Fruit fly (Drosophila melanogaster) whole organism, embryonic: ENCODE data around the gene PIP82.

Experiments
- Ada2b ChIP-seq: fragments of 200-800 bp; sonication (Bioruptor generic); IDR thresholded peaks from 2 replicates; pipeline ENCODE4 v1.3.6; 2022; ENCODE audit warnings: missing biosample characterization, missing genetic modification characterization
- Antp ChIP-seq: fragments of 200-800 bp; sonication (Bioruptor generic); optimal IDR thresholded peaks from 3 replicates; lab custom pipeline; 2016; ENCODE audit warnings: missing biosample characterization, missing genetic modification characterization
- Asciz ChIP-seq: fragments of 200-800 bp; sonication (Bioruptor generic); optimal IDR thresholded peaks from 2 replicates; lab custom pipeline; 2017; ENCODE audit warnings: missing biosample characterization, mild to moderate bottlenecking, missing genetic modification characterization, missing genetic modification reagents
- CG11247 ChIP-seq: fragments of 200-800 bp; sonication (Bioruptor generic); IDR thresholded peaks from 2 replicates; pipeline ENCODE4 v1.3.6; 2022; ENCODE audit warnings: missing biosample characterization, missing genetic modification characterization
- CG13775 ChIP-seq: fragments of 200-800 bp; sonication (Bioruptor generic); optimal IDR thresholded peaks from 3 replicates; lab custom pipeline; 2017; ENCODE audit warnings: missing biosample characterization, mild to moderate bottlenecking, missing genetic modification characterization
- CG15269 ChIP-seq: fragments of 200-800 bp; sonication (Bioruptor generic); optimal IDR thresholded peaks from 2 replicates; lab custom pipeline; 2018; ENCODE audit warnings: missing biosample characterization, mild to moderate bottlenecking, missing genetic modification characterization, moderate library complexity
- CG17186 ChIP-seq: fragments of 200-800 bp; sonication (Bioruptor generic); optimal IDR thresholded peaks from 3 replicates; lab custom pipeline; 2017; ENCODE audit warnings: missing biosample characterization, missing genetic modification reagents, missing genetic modification characterization
- CG17361 ChIP-seq: fragments of 200-800 bp; sonication (Bioruptor generic); IDR thresholded peaks from 3 replicates; pipeline ENCODE4 v1.3.6; 2022; ENCODE audit warnings: missing biosample characterization, missing genetic modification characterization
- CG18599 ChIP-seq: fragments of 200-800 bp; sonication (Bioruptor generic); optimal IDR thresholded peaks from 3 replicates; lab custom pipeline; 2017; ENCODE audit warnings: missing biosample characterization, missing genetic modification characterization, mild to moderate bottlenecking, moderate library complexity, missing genetic modification reagents
- CG2199 ChIP-seq: fragments of 200-800 bp; sonication (Bioruptor generic); IDR thresholded peaks from 3 replicates; pipeline ENCODE4 v1.3.6; 2022; ENCODE audit warnings: missing biosample characterization, missing genetic modification characterization
- CG2875 ChIP-seq: fragments of 200-800 bp; sonication (Bioruptor generic); optimal IDR thresholded peaks from 2 replicates; lab custom pipeline; 2017; ENCODE audit warnings: missing biosample characterization, mild to moderate bottlenecking, missing genetic modification characterization, missing genetic modification reagents
- CG32532 ChIP-seq: fragments of 200-800 bp; sonication (Bioruptor generic); IDR thresholded peaks from 2 replicates; pipeline ENCODE4 v1.3.6; 2022; ENCODE audit warnings: missing biosample characterization, missing genetic modification characterization
- CG32772 ChIP-seq: fragments of 200-800 bp; sonication (Bioruptor generic); IDR thresholded peaks from 2 replicates; pipeline ENCODE4 v1.3.6; 2022; ENCODE audit warnings: missing biosample characterization, missing genetic modification characterization
- CG34376 ChIP-seq: fragments of 200-800 bp; sonication (Bioruptor generic); optimal IDR thresholded peaks from 2 replicates; lab custom pipeline; 2018; ENCODE audit warnings: missing biosample characterization, mild to moderate bottlenecking, missing genetic modification characterization
- CG34422 ChIP-seq: fragments of 200-800 bp; sonication (Bioruptor generic); IDR thresholded peaks from 3 replicates; pipeline ENCODE4 v1.3.6; 2022; ENCODE audit warnings: missing biosample characterization, missing genetic modification characterization
- CG4404 ChIP-seq: fragments of 200-800 bp; sonication (Bioruptor generic); IDR thresholded peaks from 2 replicates; pipeline ENCODE4 v1.3.6; 2022; ENCODE audit warnings: missing biosample characterization, missing genetic modification characterization
- CG4730 ChIP-seq: fragments of 200-800 bp; sonication (Bioruptor generic); IDR thresholded peaks from 2 replicates; pipeline ENCODE4 v1.3.6; 2022; ENCODE audit warnings: missing biosample characterization, missing genetic modification characterization
- CG4854 ChIP-seq: fragments of 200-800 bp; sonication (Bioruptor generic); optimal IDR thresholded peaks from 2 replicates; lab custom pipeline; 2016; ENCODE audit warnings: missing biosample characterization, missing genetic modification characterization, inconsistent platforms
- CG7745 ChIP-seq: fragments of 200-800 bp; sonication (Bioruptor generic); optimal IDR thresholded peaks from 2 replicates; lab custom pipeline; 2018; ENCODE audit warnings: missing biosample characterization, mild to moderate bottlenecking, missing genetic modification characterization, moderate library complexity
- CG7786 ChIP-seq: fragments of 200-800 bp; sonication (Bioruptor generic); optimal IDR thresholded peaks from 2 replicates; lab custom pipeline; 2016; ENCODE audit warnings: missing biosample characterization, missing genetic modification characterization
- Dbx ChIP-seq: fragments of 200-800 bp; sonication (Bioruptor generic); IDR thresholded peaks from 3 replicates; pipeline ENCODE4 v1.3.6; 2022; ENCODE audit warnings: missing biosample characterization, missing genetic modification characterization
- Dip3 ChIP-seq: fragments of 200-800 bp; sonication (Bioruptor generic); optimal IDR thresholded peaks from 3 replicates; lab custom pipeline; 2016; ENCODE audit warnings: missing biosample characterization, missing genetic modification characterization
- ERR ChIP-seq: fragments of 200-800 bp; sonication (Bioruptor generic); optimal IDR thresholded peaks from 2 replicates; lab custom pipeline; 2016; ENCODE audit warnings: missing biosample characterization, missing genetic modification characterization
- Fer3 ChIP-seq: fragments of 200-800 bp; sonication (Bioruptor generic); optimal IDR thresholded peaks from 2 replicates; lab custom pipeline; 2018; ENCODE audit warnings: missing biosample characterization, mild to moderate bottlenecking, missing genetic modification characterization, moderate library complexity
- HLH54F ChIP-seq: fragments of 200-800 bp; sonication (Bioruptor generic); optimal IDR thresholded peaks from 3 replicates; lab custom pipeline; 2016; ENCODE audit warnings: missing biosample characterization, missing genetic modification characterization
- Kr ChIP-seq: fragments of 200-800 bp; sonication (Bioruptor generic); optimal IDR thresholded peaks from 2 replicates; lab custom pipeline; 2017; ENCODE audit warnings: missing biosample characterization, mild to moderate bottlenecking, missing genetic modification characterization
- MBD-R2 ChIP-seq: fragments of 200-800 bp; sonication (Bioruptor generic); IDR thresholded peaks from 2 replicates; pipeline ENCODE4 v1.3.6; 2022; ENCODE audit warnings: missing biosample characterization, missing genetic modification characterization
- NC2α ChIP-seq: fragments of 200-800 bp; sonication (Bioruptor generic); optimal IDR thresholded peaks from 2 replicates; lab custom pipeline; 2016; ENCODE audit warnings: missing biosample characterization, missing genetic modification characterization
- Nf-YA ChIP-seq: fragments of 200-800 bp; sonication (Bioruptor generic); IDR thresholded peaks from 2 replicates; pipeline ENCODE4 v1.3.6; 2022; ENCODE audit warnings: missing biosample characterization, missing genetic modification characterization
- NfI ChIP-seq: fragments of 200-800 bp; sonication (Bioruptor generic); optimal IDR thresholded peaks from 3 replicates; lab custom pipeline; 2018; ENCODE audit warnings: missing biosample characterization, mild to moderate bottlenecking, missing genetic modification characterization, moderate library complexity
- Six4 ChIP-seq: fragments of 200-800 bp; sonication (Bioruptor generic); optimal IDR thresholded peaks from 2 replicates; lab custom pipeline; 2016; ENCODE audit warnings: missing biosample characterization, missing genetic modification characterization
- Sox102F ChIP-seq: fragments of 200-800 bp; sonication (Bioruptor generic); optimal IDR thresholded peaks from 2 replicates; lab custom pipeline; 2018; ENCODE audit warnings: missing biosample characterization, mild to moderate bottlenecking, missing genetic modification characterization, moderate library complexity
- TFAM ChIP-seq: fragments of 200-800 bp; sonication (Bioruptor generic); optimal IDR thresholded peaks from 2 replicates; lab custom pipeline; 2017; ENCODE audit warnings: missing biosample characterization, missing genetic modification characterization, inconsistent platforms
- Vsx1 ChIP-seq: fragments of 200-800 bp; sonication (Bioruptor generic); optimal IDR thresholded peaks from 2 replicates; lab custom pipeline; 2017; ENCODE audit warnings: missing biosample characterization, mild to moderate bottlenecking, missing genetic modification characterization, missing genetic modification reagents
- aop ChIP-seq: fragments of 200-800 bp; sonication (Bioruptor generic); IDR thresholded peaks from 2 replicates; pipeline ENCODE4 v1.3.6; 2022; ENCODE audit warnings: missing biosample characterization, missing genetic modification characterization
- az2 ChIP-seq: fragments of 200-800 bp; sonication (Bioruptor generic); optimal IDR thresholded peaks from 3 replicates; lab custom pipeline; 2016; ENCODE audit warnings: missing biosample characterization, missing genetic modification characterization
- bcd ChIP-seq: fragments of 200-800 bp; sonication (Bioruptor generic); optimal IDR thresholded peaks from 2 replicates; lab custom pipeline; 2017; ENCODE audit warnings: missing biosample characterization, mild to moderate bottlenecking, missing genetic modification characterization
- dimm ChIP-seq: fragments of 200-800 bp; sonication (Bioruptor generic); IDR thresholded peaks from 2 replicates; pipeline ENCODE4 v1.3.6; 2022; ENCODE audit warnings: missing biosample characterization, missing genetic modification characterization
- emc ChIP-seq: fragments of 200-800 bp; sonication (Bioruptor generic); optimal IDR thresholded peaks from 2 replicates; lab custom pipeline; 2016; ENCODE audit warnings: missing biosample characterization, missing genetic modification characterization
- ems ChIP-seq: fragments of 200-800 bp; sonication (Bioruptor generic); optimal IDR thresholded peaks from 3 replicates; lab custom pipeline; 2016; ENCODE audit warnings: missing biosample characterization, missing genetic modification characterization
- fd64A ChIP-seq: fragments of 200-800 bp; sonication (Bioruptor generic); optimal IDR thresholded peaks from 3 replicates; lab custom pipeline; 2018; ENCODE audit warnings: missing biosample characterization, mild to moderate bottlenecking, missing genetic modification characterization
- lov ChIP-seq, 2 experiments: fragments of 200-800 bp in 1 of 2; fragments of >200 bp in 1 of 2; sonication (Bioruptor generic) in 1 of 2; IDR thresholded peaks in 1 of 2; optimal IDR thresholded peaks in 1 of 2; 2 replicates in 1 of 2; 3 replicates in 1 of 2; pipeline versions ENCODE4 v1.3.6 to Lab custom; 2017 to 2022; ENCODE audit warnings: missing biosample characterization in 1 of 2, missing genetic modification characterization in 1 of 2
- otp ChIP-seq: fragments of 200-800 bp; sonication (Bioruptor generic); IDR thresholded peaks from 3 replicates; pipeline ENCODE4, ENCODE4 v1.3.6; 2022; ENCODE audit warnings: missing biosample characterization, missing genetic modification characterization
- prd ChIP-seq, 3 experiments: fragments of >200 bp in 2 of 3; fragments of 200-800 bp in 1 of 3; sonication (Bioruptor generic) in 1 of 3; optimal IDR thresholded peaks in 2 of 3; IDR thresholded peaks in 1 of 3; 2 replicates in 2 of 3; 3 replicates in 1 of 3; pipeline versions ENCODE4 v1.3.6 to Lab custom; 2017 to 2022; ENCODE audit warnings: missing biosample characterization in 1 of 3, missing genetic modification characterization in 1 of 3
- ranshi ChIP-seq: fragments of 200-800 bp; sonication (Bioruptor generic); IDR thresholded peaks from 2 replicates; pipeline ENCODE4 v1.3.6; 2022; ENCODE audit warnings: missing biosample characterization, missing genetic modification characterization
- schlank ChIP-seq: fragments of 200-800 bp; sonication (Bioruptor generic); optimal IDR thresholded peaks from 2 replicates; lab custom pipeline; 2018; ENCODE audit warnings: missing biosample characterization, mild to moderate bottlenecking, missing genetic modification characterization
- slbo ChIP-seq: fragments of 200-800 bp; sonication (Bioruptor generic); IDR thresholded peaks from 2 replicates; pipeline ENCODE4 v1.3.6; 2022; ENCODE audit warnings: missing biosample characterization, missing genetic modification characterization
- usp ChIP-seq: fragments of >200 bp; optimal IDR thresholded peaks from 2 replicates; lab custom pipeline; 2017; ENCODE audit warnings: missing biosample characterization, missing genetic modification characterization
- zen ChIP-seq: fragments of 200-800 bp; sonication (Bioruptor generic); optimal IDR thresholded peaks from 3 replicates; lab custom pipeline; 2018; ENCODE audit warnings: missing biosample characterization, mild to moderate bottlenecking, missing genetic modification characterization, moderate library complexity
- zf30C ChIP-seq: fragments of 200-800 bp; sonication (Bioruptor generic); optimal IDR thresholded peaks from 3 replicates; lab custom pipeline; 2018; ENCODE audit warnings: missing biosample characterization, mild to moderate bottlenecking, missing genetic modification characterization

The PIP82 gene

DNA sequence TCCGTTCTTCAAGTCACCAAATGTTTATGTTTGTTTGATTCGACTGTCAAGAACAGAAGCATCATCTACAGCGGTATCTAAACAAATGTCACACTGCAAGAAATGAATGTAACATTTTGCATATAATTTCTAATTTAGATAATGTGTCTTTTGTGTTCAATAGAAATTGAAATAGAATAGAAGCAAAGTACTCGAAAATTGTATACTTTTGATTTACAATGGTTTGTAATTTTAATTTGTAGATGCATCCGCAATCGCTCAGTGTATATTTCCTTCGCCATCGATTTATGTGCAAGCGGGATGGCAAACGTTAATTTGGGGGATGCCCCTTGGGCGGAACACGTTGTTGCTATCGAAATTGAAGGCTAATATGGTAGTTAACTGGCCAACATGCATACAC lies 8.7 kb upstream of the PIP82 start (continued):
- TF ChIP-seq CG2875 (GFP tag; lab: Kevin White, UChicago) (peak; percentile 18), CG18599 (GFP tag; lab: Kevin White, UChicago) (peak; percentile 75), Six4 (GFP tag; lab: Kevin White, UChicago) (peak; percentile 39), CG17361 (GFP tag; lab: Robert Waterston, UW) (0 out of 3 replicates have a peak, but pooled peaks have one; percentile 32), Ada2b (peak; percentile 80), CG32532 (GFP tag; lab: Robert Waterston, UW) (peak; percentile 68), CG34376 (GFP tag; lab: Kevin White, UChicago) (no peak), CG2199 (GFP tag; lab: Robert Waterston, UW) (no peak), dimm (GFP tag; lab: Robert Waterston, UW) (0 out of 2 replicates have a peak, but pooled peaks have one; percentile 14), CG7786 (peak; percentile 9), otp (GFP tag; lab: Robert Waterston, UW) (0 out of 3 replicates have a peak, but pooled peaks have one; percentile 47), Asciz (GFP tag; lab: Kevin White, UChicago) (peak; percentile 12), fd64A (GFP tag; lab: Kevin White, UChicago) (peak; percentile 1), NC2α (GFP tag; lab: Kevin White, UChicago) (no peak), CG13775 (GFP tag; lab: Kevin White, UChicago) (peak; percentile 35), CG17186 (GFP tag; lab: Kevin White, UChicago) (no peak), zf30C (peak; percentile 46), usp (no peak), ranshi (GFP tag; lab: Robert Waterston, UW) (peak; percentile 62), CG15269 (peak; percentile 73), zen (tag; lab: Kevin White, UChicago) (peak; percentile 26), CG4404 (GFP tag; lab: Robert Waterston, UW) (peak; percentile 26; the same call in 1 of the 2 replicates), emc (no peak), NfI (GFP tag; lab: Kevin White, UChicago) (peak; percentile 49), Vsx1 (GFP tag; lab: Kevin White, UChicago) (no peak), MBD-R2 (GFP tag; lab: Robert Waterston, UW) (peak; percentile 32; the same call in 1 of the 2 replicates), Fer3 (tag; lab: Kevin White, UChicago) (peak; percentile 61), CG4854 (GFP tag; lab: Kevin White, UChicago) (peak; percentile 36), ems (peak; percentile 23), HLH54F (GFP tag; lab: Kevin White, UChicago) (peak; percentile 12), CG34422 (peak; percentile 73; the same call in 2 of the 3 replicates), CG11247 (GFP tag; lab: Robert Waterston, UW) (peak; percentile 45; the same call in 1 of the 2 replicates), schlank (tag; lab: Kevin White, UChicago) (no peak), slbo (GFP tag; lab: Robert Waterston, UW) (peak; percentile 71), aop (GFP tag; lab: Robert Waterston, UW) (no peak), Dbx (GFP tag; lab: Robert Waterston, UW) (0 out of 3 replicates have a peak, but pooled peaks have one; percentile 45), CG4730 (GFP tag; lab: Robert Waterston, UW) (peak; percentile 50; the same call in 1 of the 2 replicates), lov (optimal IDR thresholded peaks at IDR 0.05; lab: Kevin White, UChicago) (no peak), lov (GFP tag; IDR thresholded peaks at IDR 0.05; lab: Robert Waterston, UW) (0 out of 3 replicates have a peak, but pooled peaks have one; percentile 54), TFAM (GFP tag; lab: Kevin White, UChicago) (no peak), bcd (GFP tag; lab: Kevin White, UChicago) (peak; percentile 38), ERR (peak; percentile 41), CG7745 (no peak), Antp (peak; percentile 68), Kr (GFP tag; lab: Kevin White, UChicago) (no peak), Nf-YA (peak; percentile 64; the same call in 1 of the 2 replicates), Sox102F (peak; percentile 74), prd (optimal IDR thresholded peaks at IDR 0.05; lab: Kevin White, UChicago) (no peak), prd (GFP tag; IDR thresholded peaks at IDR 0.05; lab: Robert Waterston, UW) (peak; percentile 69), CG32772 (GFP tag; lab: Robert Waterston, UW) (peak; percentile 56), az2 (GFP tag; lab: Kevin White, UChicago) (peak; percentile 67), Dip3 (GFP tag; lab: Kevin White, UChicago) (no peak)
